Worm (Caenorhabditis elegans): Measurements from ENCODE around the gene C17B7.3.

DNA sequence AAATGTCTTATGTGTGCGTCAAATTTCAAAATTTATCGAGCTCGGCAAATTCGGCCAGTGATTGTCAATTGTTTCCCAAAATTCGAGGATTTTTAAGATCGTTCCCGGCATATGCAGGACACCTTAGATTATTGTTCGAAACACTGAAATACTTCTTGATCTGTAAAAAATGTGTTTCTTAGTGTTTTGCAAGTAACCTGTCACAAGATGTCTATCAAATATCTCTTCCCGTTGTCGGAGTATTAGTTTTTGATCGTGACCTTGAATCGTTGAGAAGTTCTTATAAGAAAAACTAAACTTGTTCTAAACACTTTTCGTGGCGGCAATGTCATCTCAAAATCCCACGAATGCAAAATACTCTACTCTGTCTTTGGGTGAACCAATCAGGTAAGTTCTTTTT lies 19.9 kb downstream of the C17B7.3 start, which contains the start of gene C04E12.4:
- TF ChIP-seq ztf-11 (tag; optimal IDR thresholded peaks at IDR 0.05) = no peak
- TF ChIP-seq R02D3.7 (tag; optimal IDR thresholded peaks at IDR 0.05) = no peak
- no peak for TF ChIP-seq aly-2 (tag; optimal IDR thresholded peaks at IDR 0.05)
- TF ChIP-seq F13H6.1 (tag; optimal IDR thresholded peaks at IDR 0.05) = no peak
- TF ChIP-seq unc-62 (GFP tag; optimal IDR thresholded peaks at IDR 0.05) = no peak
- no peak for TF ChIP-seq nhr-11 (tag; optimal IDR thresholded peaks at IDR 0.05)
- no peak for TF ChIP-seq ama-1 (optimal IDR thresholded peaks at IDR 0.05)
- no peak for TF ChIP-seq blmp-1 (tag; optimal IDR thresholded peaks at IDR 0.05; ENCODE audit: insufficient read depth)
- no peak for TF ChIP-seq crh-2 (tag; optimal IDR thresholded peaks at IDR 0.05)
- TF ChIP-seq unc-39 (tag; optimal IDR thresholded peaks at IDR 0.05) = no peak

All from whole organism, L2 larva.